Fruit fly (Drosophila melanogaster): ENCODE measurements around the gene RpL17.

DNA sequence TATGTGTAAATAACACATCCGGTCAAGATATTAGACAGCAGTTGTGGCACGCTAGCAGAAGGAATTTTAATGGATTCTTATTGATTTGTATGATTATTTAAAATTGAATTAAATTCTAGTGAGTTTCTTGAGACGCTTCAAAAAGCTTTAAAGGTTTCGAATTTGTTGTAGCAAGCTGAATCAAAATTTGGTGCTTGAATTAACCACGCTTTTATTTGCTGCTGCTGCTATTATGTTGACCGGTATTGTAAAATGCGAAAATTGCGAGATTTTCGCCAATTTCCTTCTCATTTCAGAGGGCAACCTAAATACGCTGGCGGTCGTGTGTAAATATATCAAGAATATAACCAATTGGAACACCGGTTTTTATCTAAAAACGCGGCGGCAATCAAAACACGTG lies 846 bp downstream of the RpL17 start:
- TF ChIP-seq gl (tag; optimal IDR thresholded peaks at IDR 0.05) = no peak
- no peak for TF ChIP-seq rn (GFP tag; IDR thresholded peaks at IDR 0.05)

All from whole organism, pupa.